Fruit fly (Drosophila melanogaster) whole organism, embryonic: ENCODE measurements around the gene Dic1.
A peak's percentile ranks its signal among the peaks of the same experiment; 100 is the strongest.

Source experiments
- Atf-2 ChIP-seq: fragments of 200-800 bp; sonication (Bioruptor generic); optimal IDR thresholded peaks from 2 replicates; lab custom pipeline; 2016; ENCODE audit warnings: missing biosample characterization, missing genetic modification characterization
- BtbVII ChIP-seq: fragments of 200-800 bp; sonication (Bioruptor generic); optimal IDR thresholded peaks from 3 replicates; lab custom pipeline; 2017; ENCODE audit warnings: missing biosample characterization, mild to moderate bottlenecking, missing genetic modification characterization
- CG10209 ChIP-seq: fragments of 200-800 bp; sonication (Bioruptor generic); optimal IDR thresholded peaks from 3 replicates; lab custom pipeline; 2017; ENCODE audit warnings: missing biosample characterization, mild to moderate bottlenecking, missing genetic modification characterization, missing genetic modification reagents
- CG10565 ChIP-seq: fragments of 200-800 bp; sonication (Bioruptor generic); optimal IDR thresholded peaks from 3 replicates; lab custom pipeline; 2016; ENCODE audit warnings: missing biosample characterization, mild to moderate bottlenecking, missing genetic modification characterization
- CG11456 ChIP-seq: fragments of 200-800 bp; sonication (Bioruptor generic); IDR thresholded peaks from 3 replicates; pipeline ENCODE4 v1.3.6; 2022; ENCODE audit warnings: missing biosample characterization, missing genetic modification characterization
- CG11723 ChIP-seq: fragments of 200-800 bp; sonication (Bioruptor generic); optimal IDR thresholded peaks from 2 replicates; lab custom pipeline; 2017; ENCODE audit warnings: missing biosample characterization, mild to moderate bottlenecking, missing genetic modification characterization
- CG12299 ChIP-seq: fragments of 200-800 bp; sonication (Bioruptor generic); optimal IDR thresholded peaks from 2 replicates; lab custom pipeline; 2018; ENCODE audit warnings: missing biosample characterization, mild to moderate bottlenecking, missing genetic modification characterization
- CG14014 ChIP-seq: fragments of 200-800 bp; sonication (Bioruptor generic); IDR thresholded peaks from 2 replicates; pipeline ENCODE4 v1.3.6; 2022; ENCODE audit warnings: missing biosample characterization, missing genetic modification characterization
- CG14710 ChIP-seq: fragments of 200-800 bp; sonication (Bioruptor generic); optimal IDR thresholded peaks from 3 replicates; lab custom pipeline; 2019; ENCODE audit warnings: missing biosample characterization, mild to moderate bottlenecking, missing genetic modification characterization, moderate library complexity
- CG14860 ChIP-seq: fragments of 200-800 bp; sonication (Bioruptor generic); IDR thresholded peaks from 3 replicates; pipeline ENCODE4 v1.3.6; 2022; ENCODE audit warnings: missing biosample characterization, missing genetic modification characterization; ENCODE audit not compliant: partially characterized antibody
- CG15601 ChIP-seq: fragments of 200-800 bp; sonication (Bioruptor generic); optimal IDR thresholded peaks from 3 replicates; lab custom pipeline; 2019; ENCODE audit warnings: missing biosample characterization, mild to moderate bottlenecking, missing genetic modification characterization, moderate library complexity
- CG17912 ChIP-seq: fragments of 200-800 bp; sonication (Bioruptor generic); optimal IDR thresholded peaks from 2 replicates; lab custom pipeline; 2018; ENCODE audit warnings: missing biosample characterization, mild to moderate bottlenecking, missing genetic modification characterization
- CG2129 ChIP-seq: fragments of 200-800 bp; sonication (Bioruptor generic); IDR thresholded peaks from 2 replicates; pipeline ENCODE4 v1.3.6; 2022; ENCODE audit warnings: missing biosample characterization, missing genetic modification characterization; ENCODE audit not compliant: partially characterized antibody
- CG2202 ChIP-seq: fragments of 200-800 bp; sonication (Bioruptor generic); optimal IDR thresholded peaks from 2 replicates; lab custom pipeline; 2018; ENCODE audit warnings: missing biosample characterization, mild to moderate bottlenecking, missing genetic modification characterization
- CG2712 ChIP-seq: fragments of 200-800 bp; optimal IDR thresholded peaks from 3 replicates; lab custom pipeline; 2019; ENCODE audit warnings: missing biosample characterization, mild to moderate bottlenecking, missing genetic modification characterization, moderate library complexity
- CG30020 ChIP-seq: fragments of 200-800 bp; optimal IDR thresholded peaks from 2 replicates; lab custom pipeline; 2019; ENCODE audit warnings: missing biosample characterization, mild to moderate bottlenecking, missing genetic modification characterization, moderate library complexity
- CG31388 ChIP-seq: fragments of 200-800 bp; sonication (Bioruptor generic); optimal IDR thresholded peaks from 2 replicates; lab custom pipeline; 2016; ENCODE audit warnings: missing biosample characterization, missing genetic modification characterization
- CG32767 ChIP-seq: fragments of 200-800 bp; sonication (Bioruptor generic); IDR thresholded peaks from 2 replicates; pipeline ENCODE4 v1.3.6; 2022; ENCODE audit warnings: missing biosample characterization, missing genetic modification characterization
- CG4820 ChIP-seq: fragments of 200-800 bp; sonication (Bioruptor generic); optimal IDR thresholded peaks from 3 replicates; lab custom pipeline; 2016; ENCODE audit warnings: missing biosample characterization, missing genetic modification characterization
- CG7271 ChIP-seq: fragments of 200-800 bp; sonication (Bioruptor generic); optimal IDR thresholded peaks from 2 replicates; lab custom pipeline; 2018; ENCODE audit warnings: missing biosample characterization, mild to moderate bottlenecking, missing genetic modification characterization, moderate library complexity
- CG7372 ChIP-seq: fragments of 200-800 bp; sonication (Bioruptor generic); IDR thresholded peaks from 2 replicates; pipeline ENCODE4 v1.3.6; 2022; ENCODE audit warnings: missing biosample characterization, missing genetic modification characterization
- CG8388 ChIP-seq: fragments of 200-800 bp; sonication (Bioruptor generic); optimal IDR thresholded peaks from 2 replicates; lab custom pipeline; 2019; ENCODE audit warnings: missing biosample characterization, mild to moderate bottlenecking, missing genetic modification characterization, moderate library complexity
- CG9817 ChIP-seq: fragments of 200-800 bp; sonication (Bioruptor generic); optimal IDR thresholded peaks from 2 replicates; lab custom pipeline; 2018; ENCODE audit warnings: missing biosample characterization, mild to moderate bottlenecking, missing genetic modification characterization, moderate library complexity
- CG9876 ChIP-seq: fragments of 200-800 bp; sonication (Bioruptor generic); optimal IDR thresholded peaks from 2 replicates; lab custom pipeline; 2016; ENCODE audit warnings: missing biosample characterization, missing genetic modification characterization
- Dfd ChIP-seq, 2 experiments: fragments of >200 bp; optimal IDR thresholded peaks; 2 replicates each; lab custom pipeline; 2017; ENCODE audit warnings: missing biosample characterization in 2 of 2, missing genetic modification characterization in 2 of 2
- H15 ChIP-seq: fragments of 200-800 bp; sonication (Bioruptor generic); IDR thresholded peaks from 3 replicates; pipeline ENCODE4 v1.3.6; 2022; ENCODE audit warnings: missing biosample characterization, missing genetic modification characterization
- HmgD ChIP-seq: fragments of 200-800 bp; sonication (Bioruptor generic); optimal IDR thresholded peaks from 3 replicates; lab custom pipeline; 2016; ENCODE audit warnings: missing biosample characterization, missing genetic modification characterization
- Lhr ChIP-seq: fragments of 200-800 bp; sonication (Bioruptor generic); optimal IDR thresholded peaks from 3 replicates; lab custom pipeline; 2017; ENCODE audit warnings: mild to moderate bottlenecking, missing biosample characterization, missing genetic modification reagents, missing genetic modification characterization
- Max ChIP-seq: fragments of 200-800 bp; sonication (Bioruptor generic); optimal IDR thresholded peaks from 2 replicates; lab custom pipeline; 2016; ENCODE audit warnings: missing biosample characterization, mild to moderate bottlenecking, missing genetic modification characterization
- Ssrp ChIP-seq: fragments of 200-800 bp; sonication (Bioruptor generic); optimal IDR thresholded peaks from 2 replicates; lab custom pipeline; 2018; ENCODE audit warnings: missing biosample characterization, mild to moderate bottlenecking, missing genetic modification characterization, moderate library complexity
- TFAM ChIP-seq: fragments of 200-800 bp; sonication (Bioruptor generic); optimal IDR thresholded peaks from 2 replicates; lab custom pipeline; 2017; ENCODE audit warnings: missing biosample characterization, missing genetic modification characterization, inconsistent platforms
- Tbp ChIP-seq: fragments of >200 bp; optimal IDR thresholded peaks from 2 replicates; lab custom pipeline; 2018; ENCODE audit warnings: missing biosample characterization, missing genetic modification characterization
- Trl ChIP-seq, 3 experiments: fragments of >200 bp in 2 of 3; fragments of 200-800 bp in 1 of 3; sonication (Bioruptor generic) in 1 of 3; optimal IDR thresholded peaks; 2 replicates in 1 of 3; 3 replicates in 2 of 3; lab custom pipeline; 2016 to 2017; ENCODE audit warnings: missing biosample characterization in 1 of 3, missing genetic modification characterization in 1 of 3
- ash1 ChIP-seq: fragments of 200-800 bp; sonication (Bioruptor generic); optimal IDR thresholded peaks from 2 replicates; lab custom pipeline; 2018; ENCODE audit warnings: missing biosample characterization, mild to moderate bottlenecking, missing genetic modification characterization
- chinmo ChIP-seq: fragments of 200-800 bp; sonication (Bioruptor generic); IDR thresholded peaks from 4 replicates; pipeline ENCODE4 v1.3.6; 2022; ENCODE audit warnings: missing biosample characterization, missing genetic modification characterization; ENCODE audit not compliant: partially characterized antibody
- dm ChIP-seq: fragments of 200-800 bp; sonication (Bioruptor generic); optimal IDR thresholded peaks from 3 replicates; lab custom pipeline; 2016; ENCODE audit warnings: missing biosample characterization, missing genetic modification characterization
- ewg ChIP-seq: fragments of 200-800 bp; sonication (Bioruptor generic); optimal IDR thresholded peaks from 3 replicates; lab custom pipeline; 2017; ENCODE audit warnings: mild to moderate bottlenecking, missing biosample characterization, missing genetic modification reagents, missing genetic modification characterization
- ftz-f1 ChIP-seq: fragments of 200-800 bp; sonication (Bioruptor generic); optimal IDR thresholded peaks from 2 replicates; lab custom pipeline; 2016; ENCODE audit warnings: missing biosample characterization, missing genetic modification characterization
- gsb-n ChIP-seq: fragments of 200-800 bp; sonication (Bioruptor generic); optimal IDR thresholded peaks from 3 replicates; lab custom pipeline; 2018; ENCODE audit warnings: missing biosample characterization, mild to moderate bottlenecking, missing genetic modification characterization
- her ChIP-seq: fragments of 200-800 bp; sonication (Bioruptor generic); optimal IDR thresholded peaks from 2 replicates; lab custom pipeline; 2016; ENCODE audit warnings: missing biosample characterization, missing genetic modification characterization
- hth ChIP-seq: fragments of >200 bp; optimal IDR thresholded peaks from 2 replicates; lab custom pipeline; 2017; ENCODE audit warnings: inconsistent platforms
- pita ChIP-seq: fragments of 200-800 bp; sonication (Bioruptor generic); optimal IDR thresholded peaks from 2 replicates; lab custom pipeline; 2017; ENCODE audit warnings: missing biosample characterization, mild to moderate bottlenecking, missing genetic modification characterization
- pnt ChIP-seq: fragments of 200-800 bp; sonication (Bioruptor generic); optimal IDR thresholded peaks from 3 replicates; lab custom pipeline; 2016; ENCODE audit warnings: missing biosample characterization, missing genetic modification characterization
- rib ChIP-seq: fragments of 200-800 bp; sonication (Bioruptor generic); IDR thresholded peaks from 2 replicates; pipeline ENCODE4 v1.3.6; 2022; ENCODE audit warnings: missing biosample characterization, missing genetic modification characterization
- shn ChIP-seq: fragments of 200-800 bp; sonication (Bioruptor generic); optimal IDR thresholded peaks from 3 replicates; lab custom pipeline; 2016; ENCODE audit warnings: missing biosample characterization, missing genetic modification characterization
- slbo ChIP-seq: fragments of 200-800 bp; sonication (Bioruptor generic); IDR thresholded peaks from 2 replicates; pipeline ENCODE4 v1.3.6; 2022; ENCODE audit warnings: missing biosample characterization, missing genetic modification characterization
- sob ChIP-seq: fragments of 200-800 bp; sonication (Bioruptor generic); IDR thresholded peaks from 2 replicates; pipeline ENCODE4 v1.3.6; 2022; ENCODE audit warnings: missing biosample characterization, missing genetic modification characterization
- ssp ChIP-seq: fragments of 200-800 bp; sonication (Bioruptor generic); IDR thresholded peaks from 2 replicates; pipeline ENCODE4 v1.3.6; 2022; ENCODE audit warnings: missing biosample characterization, missing genetic modification characterization
- stwl ChIP-seq: fragments of 200-800 bp; sonication (Bioruptor generic); optimal IDR thresholded peaks from 3 replicates; lab custom pipeline; 2018; ENCODE audit warnings: missing biosample characterization, mild to moderate bottlenecking, missing genetic modification characterization, moderate library complexity
- z ChIP-seq: fragments of 200-800 bp; sonication (Bioruptor generic); IDR thresholded peaks from 3 replicates; pipeline ENCODE4 v1.3.6; 2022; ENCODE audit warnings: missing biosample characterization, missing genetic modification characterization

Gene Dic1

dm6 chr3R:13381744-13382435 lies 17.2 kb downstream of the Dic1 start, which contains the start of the genes mRpS21 and Droj2 (continued):
- peak; percentile 43; the same call in 1 of the 2 replicates for TF ChIP-seq CG14014 (GFP tag; lab: Robert Waterston, UW)
- TF ChIP-seq stwl (tag; lab: Kevin White, UChicago): peak; percentile 84
- TF ChIP-seq CG2202 (tag; lab: Kevin White, UChicago): no peak
- 0 out of 3 replicates have a peak, but pooled peaks have one; percentile 32 for TF ChIP-seq CG11456
- no peak for TF ChIP-seq CG10565 (GFP tag; lab: Kevin White, UChicago)
- TF ChIP-seq HmgD (GFP tag; lab: Kevin White, UChicago): no peak
- TF ChIP-seq CG7271 (tag; lab: Kevin White, UChicago): no peak
- no peak for TF ChIP-seq ssp (GFP tag; lab: Robert Waterston, UW)
- TF ChIP-seq pita (GFP tag; lab: Kevin White, UChicago): no peak
- TF ChIP-seq Trl (optimal IDR thresholded peaks at IDR 0.05; lab: Kevin White, UChicago): no peak
- TF ChIP-seq Trl (GFP tag; optimal IDR thresholded peaks at IDR 0.05; lab: Kevin White, UChicago): peak; percentile 29
- TF ChIP-seq CG14710 (tag; lab: Kevin White, UChicago): peak; percentile 87
- no peak for TF ChIP-seq ftz-f1 (GFP tag; lab: Kevin White, UChicago)
- TF ChIP-seq pnt (GFP tag; lab: Kevin White, UChicago): no peak
- no peak for TF ChIP-seq CG2129 (GFP tag; lab: Robert Waterston, UW)
- TF ChIP-seq Lhr (GFP tag; lab: Kevin White, UChicago): peak; percentile 71
- no peak for TF ChIP-seq shn (GFP tag; lab: Kevin White, UChicago)
- no peak for TF ChIP-seq CG9876 (GFP tag; lab: Kevin White, UChicago)
- TF ChIP-seq Ssrp: no peak
- TF ChIP-seq TFAM (GFP tag; lab: Kevin White, UChicago): no peak
- TF ChIP-seq CG12299 (tag; lab: Kevin White, UChicago): peak; percentile 18
- TF ChIP-seq CG8388 (GFP tag; lab: Kevin White, UChicago): peak; percentile 39
- TF ChIP-seq gsb-n (tag; lab: Kevin White, UChicago): no peak
- TF ChIP-seq CG11723 (GFP tag; lab: Kevin White, UChicago): no peak
- TF ChIP-seq sob (GFP tag; lab: Robert Waterston, UW): peak; percentile 59
- TF ChIP-seq CG9817 (tag; lab: Kevin White, UChicago): peak; percentile 75
- TF ChIP-seq CG31388 (GFP tag; lab: Kevin White, UChicago): no peak
- TF ChIP-seq CG30020: peak; percentile 74
- no peak for TF ChIP-seq hth
- peak; percentile 20 for TF ChIP-seq Tbp
- peak; percentile 64 for TF ChIP-seq CG2712 (tag; lab: Kevin White, UChicago)
- TF ChIP-seq CG32767 (GFP tag; lab: Robert Waterston, UW): no peak
- TF ChIP-seq BtbVII (GFP tag; lab: Kevin White, UChicago): no peak
- peak; percentile 22 for TF ChIP-seq CG10209 (GFP tag; lab: Kevin White, UChicago)
- no peak for TF ChIP-seq CG17912 (GFP tag; lab: Kevin White, UChicago)
- TF ChIP-seq dm: peak; percentile 39
- TF ChIP-seq slbo (GFP tag; lab: Robert Waterston, UW): peak; percentile 76
- TF ChIP-seq Max: peak; percentile 25
- TF ChIP-seq ewg (GFP tag; lab: Kevin White, UChicago): peak; percentile 26
- no peak for TF ChIP-seq Atf-2
- TF ChIP-seq CG4820 (GFP tag; lab: Kevin White, UChicago): no peak
- TF ChIP-seq CG7372 (GFP tag; lab: Robert Waterston, UW): 0 out of 2 replicates have a peak, but pooled peaks have one; percentile 29
- no peak for TF ChIP-seq her (GFP tag; lab: Kevin White, UChicago)
- peak; percentile 31; the same call in 1 of the 2 replicates for TF ChIP-seq rib (GFP tag; lab: Robert Waterston, UW)
- 0 out of 3 replicates have a peak, but pooled peaks have one; percentile 27 for TF ChIP-seq H15
- no peak for TF ChIP-seq ash1 (GFP tag; lab: Kevin White, UChicago)
- no peak for TF ChIP-seq Dfd (GFP tag; optimal IDR thresholded peaks at IDR 0.05; lab: Kevin White, UChicago)
- no peak for TF ChIP-seq chinmo
- TF ChIP-seq z (GFP tag; lab: Robert Waterston, UW): no peak
- no peak for TF ChIP-seq CG14860 (GFP tag; lab: Robert Waterston, UW)
- peak; percentile 70 for TF ChIP-seq CG15601 (tag; lab: Kevin White, UChicago)
